Fruit fly (Drosophila melanogaster): ENCODE data around the gene CG43439.

Gene CG43439

DNA sequence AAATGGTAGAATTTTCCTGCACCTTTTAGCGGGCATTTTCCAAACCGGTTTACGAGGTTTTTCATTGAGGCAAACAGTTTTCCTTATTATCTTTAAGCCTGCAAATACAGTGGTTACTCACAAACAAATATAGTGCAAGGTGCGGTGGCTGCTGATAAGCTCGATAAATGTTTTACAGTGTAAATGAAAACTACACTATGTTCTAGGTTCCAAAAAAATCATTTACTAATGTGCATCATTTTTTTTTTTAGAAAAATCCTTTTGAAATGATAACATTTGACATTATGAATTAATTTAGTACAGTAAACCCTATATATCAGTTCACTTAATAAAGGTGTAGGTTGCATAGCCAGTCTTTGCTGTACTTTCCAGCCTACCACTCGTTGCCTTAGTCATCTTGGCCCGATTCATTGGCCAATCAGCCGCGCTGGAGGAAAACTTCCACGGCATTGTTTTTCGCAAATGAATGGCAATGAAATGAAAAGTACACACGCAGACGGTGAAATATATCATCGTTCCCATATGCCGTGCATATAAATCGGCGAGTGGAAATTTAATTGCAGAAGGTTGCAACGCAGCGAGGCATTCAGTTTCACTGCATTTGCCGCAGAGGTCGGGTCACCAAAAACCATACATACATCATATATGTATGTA lies 6.2 kb downstream of the CG43439 start:
- TF ChIP-seq Met (GFP tag; optimal IDR thresholded peaks at IDR 0.05) (peak; percentile 37), Sox15 (GFP tag; optimal IDR thresholded peaks at IDR 0.05) (no peak), dsx (GFP tag; optimal IDR thresholded peaks at IDR 0.05; ENCODE audit: poor library complexity, severe bottlenecking) (no peak), CG11294 (GFP tag; IDR thresholded peaks at IDR 0.05) (peak; percentile 24; the same call in 1 of the 2 replicates), Hr39 (GFP tag; optimal IDR thresholded peaks at IDR 0.05) (peak; percentile 36), cyc (GFP tag; optimal IDR thresholded peaks at IDR 0.05) (no peak), Eip75B (GFP tag; optimal IDR thresholded peaks at IDR 0.05) (no peak), CG8319 (GFP tag; optimal IDR thresholded peaks at IDR 0.05) (no peak), CG3919 (GFP tag; optimal IDR thresholded peaks at IDR 0.05) (peak; percentile 52), CG6808 (GFP tag; optimal IDR thresholded peaks at IDR 0.05) (peak; percentile 2), CG4318 (GFP tag; optimal IDR thresholded peaks at IDR 0.05) (peak; percentile 39), CG10631 (GFP tag; optimal IDR thresholded peaks at IDR 0.05) (peak; percentile 8), CG8632 (GFP tag; optimal IDR thresholded peaks at IDR 0.05) (peak; percentile 42), CG8119 (GFP tag; IDR thresholded peaks at IDR 0.05) (peak; percentile 68), Ets21C (GFP tag; optimal IDR thresholded peaks at IDR 0.05) (no peak), Eip78C (GFP tag) (peak; percentile 78), Eip93F (GFP tag; optimal IDR thresholded peaks at IDR 0.05) (no peak), CG7368 (GFP tag; optimal IDR thresholded peaks at IDR 0.05) (no peak), Smox (GFP tag; optimal IDR thresholded peaks at IDR 0.05) (peak; percentile 37), CG10669 (GFP tag; optimal IDR thresholded peaks at IDR 0.05) (no peak), CG6163 (GFP tag; IDR thresholded peaks at IDR 0.05) (0 out of 3 replicates have a peak, but pooled peaks have one; percentile 37), Blimp-1 (GFP tag; optimal IDR thresholded peaks at IDR 0.05) (no peak), CG1621 (tag; optimal IDR thresholded peaks at IDR 0.05) (no peak), CG11762 (GFP tag; optimal IDR thresholded peaks at IDR 0.05; ENCODE audit: insufficient read depth) (no peak), fkh (GFP tag; optimal IDR thresholded peaks at IDR 0.05) (no peak), pdm3 (GFP tag; optimal IDR thresholded peaks at IDR 0.05) (peak; percentile 28), OdsH (GFP tag; optimal IDR thresholded peaks at IDR 0.05) (peak; percentile 50), Hr4 (GFP tag; optimal IDR thresholded peaks at IDR 0.05) (peak; percentile 82), CG11902 (GFP tag; optimal IDR thresholded peaks at IDR 0.05) (no peak), Sox14 (GFP tag; optimal IDR thresholded peaks at IDR 0.05) (peak; percentile 5), CG6792 (GFP tag; optimal IDR thresholded peaks at IDR 0.05) (peak; percentile 7), achi (GFP tag; optimal IDR thresholded peaks at IDR 0.05) (peak; percentile 19), salr (GFP tag; optimal IDR thresholded peaks at IDR 0.05) (peak in 1 of 2 experiments; percentile 22), CG3032 (tag; optimal IDR thresholded peaks at IDR 0.05) (no peak), CG16779 (tag; optimal IDR thresholded peaks at IDR 0.05) (no peak), topi (GFP tag; optimal IDR thresholded peaks at IDR 0.05) (no peak), vri (GFP tag; optimal IDR thresholded peaks at IDR 0.05) (no peak), svp (GFP tag) (peak; percentile 43), esn (GFP tag; optimal IDR thresholded peaks at IDR 0.05) (no peak), CG32006 (GFP tag; optimal IDR thresholded peaks at IDR 0.05) (peak; percentile 74), Lpt (GFP tag; optimal IDR thresholded peaks at IDR 0.05) (no peak), spab (GFP tag; optimal IDR thresholded peaks at IDR 0.05) (no peak), net (GFP tag; optimal IDR thresholded peaks at IDR 0.05) (peak; percentile 17), Gug (GFP tag; IDR thresholded peaks at IDR 0.05) (no peak), dac (GFP tag; optimal IDR thresholded peaks at IDR 0.05) (no peak), Hr38 (GFP tag; optimal IDR thresholded peaks at IDR 0.05) (no peak), Ets96B (tag; optimal IDR thresholded peaks at IDR 0.05) (no peak), CG15336 (GFP tag; IDR thresholded peaks at IDR 0.05) (peak; percentile 76), fd85E (GFP tag; optimal IDR thresholded peaks at IDR 0.05) (no peak), acj6 (GFP tag; optimal IDR thresholded peaks at IDR 0.05) (peak; percentile 36), CG6276 (GFP tag; optimal IDR thresholded peaks at IDR 0.05) (peak; percentile 48), CG6854 (GFP tag; optimal IDR thresholded peaks at IDR 0.05) (no peak)
